Fruit fly (Drosophila melanogaster): Measurements from ENCODE around the gene CG11656.

Gene CG11656

DNA sequence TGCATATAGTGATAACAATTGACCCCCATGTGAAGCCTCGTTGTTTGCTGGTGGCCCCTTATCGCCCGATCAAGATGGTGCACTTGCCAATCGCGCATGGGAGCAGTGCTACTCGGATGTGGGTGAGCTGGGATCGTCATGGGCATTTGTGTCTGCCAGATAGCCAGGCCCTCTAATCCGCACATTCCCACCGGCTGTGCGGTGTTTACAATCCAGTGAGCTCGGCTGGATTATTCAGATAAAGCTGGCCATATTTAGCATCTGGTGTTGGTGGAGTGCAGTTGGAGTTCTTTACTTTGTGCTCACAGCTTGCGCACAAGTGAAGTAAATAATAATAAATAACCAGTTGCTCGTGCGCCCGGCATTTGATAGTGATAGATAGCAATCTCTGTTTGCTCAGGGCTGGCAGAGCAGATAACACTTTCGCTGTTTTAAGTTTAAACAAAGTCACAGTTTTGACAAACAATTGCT lies 23.3 kb downstream of the CG11656 start (continued):
- TF ChIP-seq Optix (GFP tag; IDR thresholded peaks at IDR 0.05) (peak; percentile 44; the same call in 1 of the 3 replicates), CG15479 (GFP tag; optimal IDR thresholded peaks at IDR 0.05) (peak; percentile 86), ftz-f1 (GFP tag; optimal IDR thresholded peaks at IDR 0.05) (no peak), sr (GFP tag; IDR thresholded peaks at IDR 0.05) (0 out of 3 replicates have a peak, but pooled peaks have one; percentile 32), CG3838 (GFP tag; optimal IDR thresholded peaks at IDR 0.05) (no peak), MBD-R2 (GFP tag; IDR thresholded peaks at IDR 0.05) (peak; percentile 23; the same call in 1 of the 2 replicates), bsh (GFP tag; optimal IDR thresholded peaks at IDR 0.05) (peak in 1 of 2 experiments; percentile 39), CG3281 (GFP tag; optimal IDR thresholded peaks at IDR 0.05) (peak; percentile 52), CG17359 (tag; optimal IDR thresholded peaks at IDR 0.05) (peak; percentile 69), CG9727 (GFP tag; optimal IDR thresholded peaks at IDR 0.05) (peak; percentile 45), MTF-1 (GFP tag; optimal IDR thresholded peaks at IDR 0.05; ENCODE audit: borderline replicate concordance) (peak; percentile 71), otp (GFP tag; IDR thresholded peaks at IDR 0.05) (peak; percentile 30; the same call in 1 of the 3 replicates), CG14710 (tag; optimal IDR thresholded peaks at IDR 0.05) (peak; percentile 27), Fer2 (tag; optimal IDR thresholded peaks at IDR 0.05) (peak; percentile 12), CG4328 (GFP tag; optimal IDR thresholded peaks at IDR 0.05) (peak; percentile 55), CG6765 (GFP tag; optimal IDR thresholded peaks at IDR 0.05) (peak; percentile 41), CTCF (GFP tag; optimal IDR thresholded peaks at IDR 0.05) (no peak), gcm (GFP tag; optimal IDR thresholded peaks at IDR 0.05) (peak; percentile 55), ara (GFP tag; IDR thresholded peaks at IDR 0.05) (peak; percentile 57; the same call in 1 of the 2 replicates), CG13287 (GFP tag; IDR thresholded peaks at IDR 0.05; ENCODE audit: partially characterized antibody) (no peak), CG18476 (GFP tag; optimal IDR thresholded peaks at IDR 0.05) (peak; percentile 12), Vsx1 (GFP tag; optimal IDR thresholded peaks at IDR 0.05) (peak; percentile 60)

DNA sequence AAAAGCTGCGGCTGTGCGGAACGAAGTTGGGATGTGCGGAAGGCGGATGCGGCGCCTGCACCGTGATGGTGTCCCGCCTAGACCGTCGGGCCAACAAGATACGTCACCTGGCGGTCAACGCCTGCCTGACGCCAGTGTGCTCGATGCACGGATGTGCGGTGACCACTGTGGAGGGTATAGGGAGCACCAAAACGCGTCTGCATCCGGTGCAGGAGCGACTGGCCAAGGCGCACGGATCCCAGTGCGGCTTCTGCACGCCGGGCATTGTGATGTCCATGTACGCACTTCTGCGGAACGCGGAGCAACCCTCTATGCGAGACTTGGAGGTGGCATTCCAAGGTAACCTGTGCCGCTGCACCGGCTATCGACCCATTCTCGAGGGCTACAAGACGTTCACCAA lies 24.0 kb downstream of the CG11656 start:
- TF ChIP-seq z (GFP tag; IDR thresholded peaks at IDR 0.05) (0 out of 3 replicates have a peak, but pooled peaks have one; percentile 29), Dip2 (GFP tag; IDR thresholded peaks at IDR 0.05) (0 out of 2 replicates have a peak, but pooled peaks have one; percentile 17), pzg (GFP tag; optimal IDR thresholded peaks at IDR 0.05) (no peak), Doc2 (GFP tag; IDR thresholded peaks at IDR 0.05) (no peak), CG8478 (optimal IDR thresholded peaks at IDR 0.05) (peak; percentile 68), CG1792 (GFP tag; optimal IDR thresholded peaks at IDR 0.05) (no peak), Med (GFP tag) (peak; percentile 59), H15 (GFP tag; IDR thresholded peaks at IDR 0.05) (0 out of 3 replicates have a peak, but pooled peaks have one; percentile 27)

DNA sequence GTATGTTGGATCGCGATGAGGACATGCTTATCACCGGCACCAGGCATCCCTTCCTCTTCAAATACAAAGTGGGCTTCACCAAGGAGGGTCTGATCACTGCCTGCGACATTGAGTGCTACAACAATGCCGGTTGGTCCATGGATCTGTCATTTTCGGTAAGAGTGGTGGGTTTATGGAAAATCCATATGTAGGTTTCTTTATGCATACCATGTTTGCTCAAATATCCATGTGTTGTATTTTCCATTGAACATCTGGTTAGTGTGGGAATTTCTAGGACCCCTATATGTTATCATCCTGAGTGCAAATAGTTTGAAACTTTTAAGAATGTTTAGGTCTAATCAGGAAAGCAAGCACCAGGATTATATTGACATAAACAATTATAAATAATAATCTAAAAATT lies 26.4 kb downstream of the CG11656 start:
- TF ChIP-seq CG10321 (GFP tag; IDR thresholded peaks at IDR 0.05) (no peak), twi (tag; optimal IDR thresholded peaks at IDR 0.05) (peak; percentile 94), unpg (GFP tag; optimal IDR thresholded peaks at IDR 0.05) (no peak)

DNA sequence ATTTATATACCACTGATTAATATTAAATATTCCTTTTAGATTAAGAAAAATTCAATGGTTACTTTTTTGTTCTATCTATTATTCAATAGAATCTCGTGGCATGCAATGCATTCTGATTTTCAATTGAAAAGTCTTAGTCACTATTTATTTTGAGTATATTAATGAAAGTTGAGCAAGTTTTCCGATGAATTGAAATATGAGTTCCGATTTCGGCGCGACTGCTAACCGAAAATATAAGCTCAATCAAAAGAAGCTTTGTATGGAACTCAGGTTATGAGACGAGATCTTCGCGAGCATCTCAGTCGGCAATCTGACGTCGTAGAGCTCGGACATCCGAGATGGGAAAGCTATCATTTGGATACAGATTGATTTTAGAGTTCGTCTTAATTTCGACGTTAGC lies 28.4 kb downstream of the CG11656 start, which contains the start of gene CG11668:
Gene CG11668 (plus strand): TSS at position 301 of the 400 bp plus-strand sequence.
- TF ChIP-seq CG12391 (tag; optimal IDR thresholded peaks at IDR 0.05) = no peak
- TF ChIP-seq CG32767 (GFP tag; IDR thresholded peaks at IDR 0.05) = no peak
- TF ChIP-seq CG10209 (GFP tag; optimal IDR thresholded peaks at IDR 0.05) = no peak

All from whole organism, embryonic.